Fruit fly (Drosophila melanogaster): ENCODE data around the gene Bdbt.

The Bdbt gene

DNA sequence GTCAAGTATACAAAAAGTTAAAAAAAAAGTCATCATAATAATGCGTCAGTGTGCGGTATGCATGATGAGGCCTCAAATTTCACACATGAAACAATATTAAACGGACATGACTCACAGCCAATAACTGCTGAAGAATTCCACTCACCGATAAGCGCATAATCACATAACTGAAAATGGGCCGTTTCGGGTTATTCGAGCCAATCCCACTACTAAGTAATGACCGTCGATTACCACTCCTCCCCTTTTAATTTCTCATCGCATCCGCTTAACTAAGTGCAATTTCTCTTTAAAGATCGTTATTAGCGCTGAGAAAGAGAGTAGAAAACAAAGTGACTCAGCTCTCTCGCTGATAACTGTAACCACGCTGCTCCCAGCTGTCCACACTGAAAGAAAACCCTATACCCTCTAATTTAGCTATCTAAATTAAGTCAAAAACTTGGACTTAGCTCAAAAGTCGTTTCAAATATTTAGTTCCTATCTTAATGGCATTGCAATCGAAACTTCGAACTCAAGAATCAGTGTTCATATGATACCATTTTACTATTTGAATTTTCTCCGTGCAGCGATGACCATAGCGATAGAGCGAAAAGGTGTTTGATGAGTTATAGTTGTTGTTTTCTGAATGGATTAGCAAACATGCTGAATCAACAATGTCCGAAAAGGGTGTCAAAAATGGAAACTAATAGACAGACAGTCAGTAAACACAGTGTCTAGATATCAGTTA lies 5.8 kb downstream of the Bdbt start:
- TF ChIP-seq Myc (optimal IDR thresholded peaks at IDR 0.05): no peak
- no peak for TF ChIP-seq Sin3A (optimal IDR thresholded peaks at IDR 0.05)
- no peak for TF ChIP-seq insv (optimal IDR thresholded peaks at IDR 0.05)
- no peak for TF ChIP-seq h (optimal IDR thresholded peaks at IDR 0.05)
- no peak for TF ChIP-seq psq (optimal IDR thresholded peaks at IDR 0.05)
- TF ChIP-seq ttk (optimal IDR thresholded peaks at IDR 0.05): no peak

dm6 chr3R:21111964-21112740 lies 6.5 kb downstream of the Bdbt start:
- TF ChIP-seq psq (optimal IDR thresholded peaks at IDR 0.05): no peak
- TF ChIP-seq Sin3A (optimal IDR thresholded peaks at IDR 0.05): no peak
- no peak for TF ChIP-seq insv (optimal IDR thresholded peaks at IDR 0.05)
- TF ChIP-seq h (optimal IDR thresholded peaks at IDR 0.05): no peak

- TF ChIP-seq insv (optimal IDR thresholded peaks at IDR 0.05) (no peak), Myc (optimal IDR thresholded peaks at IDR 0.05) (no peak), ttk (optimal IDR thresholded peaks at IDR 0.05) (no peak), h (optimal IDR thresholded peaks at IDR 0.05) (no peak), psq (optimal IDR thresholded peaks at IDR 0.05) (no peak), Sin3A (optimal IDR thresholded peaks at IDR 0.05) (no peak)
These were observed 7.6 kb downstream of the Bdbt start, which contains the start of gene Rab11 for dm6 chr3R:21111046-21111480. Gene Rab11, plus strand, starts transcription at chr3R:21111408.

DNA sequence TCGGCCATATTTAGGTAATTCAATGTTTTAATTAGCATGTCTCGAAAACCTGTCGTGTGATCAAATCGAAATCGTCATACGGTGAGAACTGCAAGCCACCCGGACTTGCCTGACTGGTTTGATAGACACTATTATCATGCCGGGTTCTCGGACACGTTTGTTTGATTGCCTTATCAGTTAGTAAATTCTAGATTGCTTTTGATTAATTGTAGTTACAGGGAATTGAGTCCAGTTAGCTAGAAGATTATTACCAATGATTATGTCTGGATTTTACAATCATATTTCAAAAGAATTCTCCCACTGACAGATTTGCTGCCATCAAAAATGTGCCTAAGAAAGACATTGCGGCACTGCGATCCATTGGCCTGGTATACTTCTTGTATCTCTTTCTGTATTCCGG lies 8.9 kb downstream of the Bdbt start:
- no peak for TF ChIP-seq insv (optimal IDR thresholded peaks at IDR 0.05)
- no peak for TF ChIP-seq h (optimal IDR thresholded peaks at IDR 0.05)
- TF ChIP-seq Sin3A (optimal IDR thresholded peaks at IDR 0.05): no peak
- no peak for TF ChIP-seq psq (optimal IDR thresholded peaks at IDR 0.05)
- no peak for TF ChIP-seq Myc (optimal IDR thresholded peaks at IDR 0.05)
- TF ChIP-seq ttk (optimal IDR thresholded peaks at IDR 0.05): no peak

dm6 chr3R:21107907-21108591 lies 10.6 kb downstream of the Bdbt start, which contains the start of the genes Sec15 and rtet:
Gene Sec15, minus strand, starts transcription at chr3R:21107972.
Gene rtet, plus strand, starts transcription at chr3R:21108446.
- TF ChIP-seq psq (optimal IDR thresholded peaks at IDR 0.05) (peak; percentile 74), Myc (optimal IDR thresholded peaks at IDR 0.05) (no peak)

dm6 chr3R:21102477-21102876 lies 16.2 kb downstream of the Bdbt start:
- TF ChIP-seq insv (optimal IDR thresholded peaks at IDR 0.05) (no peak), psq (optimal IDR thresholded peaks at IDR 0.05) (no peak), h (optimal IDR thresholded peaks at IDR 0.05) (no peak), ttk (optimal IDR thresholded peaks at IDR 0.05) (no peak), Myc (optimal IDR thresholded peaks at IDR 0.05) (no peak), Sin3A (optimal IDR thresholded peaks at IDR 0.05) (no peak)

DNA sequence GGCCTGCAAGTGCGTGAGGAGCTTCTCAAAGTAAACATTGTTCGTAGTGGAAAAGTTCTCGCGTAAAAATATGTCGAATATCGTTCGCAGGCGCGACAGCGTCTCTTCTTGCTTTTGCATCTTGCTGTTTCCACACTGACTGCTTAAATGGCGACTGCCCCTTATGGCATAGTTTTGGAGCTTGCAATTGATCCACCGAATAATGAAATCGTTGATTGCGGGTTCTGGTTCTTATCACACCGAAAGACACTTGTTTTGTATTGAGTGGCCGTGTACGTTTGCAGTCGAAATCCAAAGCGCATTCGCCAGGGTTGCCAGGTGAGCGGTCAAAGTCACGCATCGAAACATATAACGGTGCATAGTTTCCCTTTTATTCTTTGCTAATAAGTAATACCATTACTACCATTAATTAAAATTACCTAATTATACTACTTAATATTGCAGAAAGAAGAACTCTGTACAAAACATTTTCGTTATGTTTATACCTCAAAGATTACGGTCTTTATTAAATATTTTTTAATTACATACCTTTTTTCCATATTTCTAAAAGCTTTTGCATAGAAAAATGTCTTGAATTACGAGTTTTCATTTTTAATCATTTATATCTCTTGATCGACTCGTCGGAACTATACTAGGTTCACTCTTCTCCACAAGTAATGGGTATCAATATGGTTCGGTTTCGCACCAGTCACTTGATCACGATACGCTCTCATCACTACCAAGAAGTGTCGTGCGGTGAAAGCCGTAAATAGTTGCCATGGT lies 17.0 kb downstream of the Bdbt start, which contains the start of the genes CG7044 and Tbc1d22:
Gene CG7044, minus strand, starts transcription at position 266 of the 762 bp plus-strand sequence.
Gene Tbc1d22, plus strand, starts transcription at position 747 of the 762 bp plus-strand sequence.
- peak; percentile 87 for TF ChIP-seq Sin3A (optimal IDR thresholded peaks at IDR 0.05)
- TF ChIP-seq Myc (optimal IDR thresholded peaks at IDR 0.05): no peak
- no peak for TF ChIP-seq ttk (optimal IDR thresholded peaks at IDR 0.05)

DNA sequence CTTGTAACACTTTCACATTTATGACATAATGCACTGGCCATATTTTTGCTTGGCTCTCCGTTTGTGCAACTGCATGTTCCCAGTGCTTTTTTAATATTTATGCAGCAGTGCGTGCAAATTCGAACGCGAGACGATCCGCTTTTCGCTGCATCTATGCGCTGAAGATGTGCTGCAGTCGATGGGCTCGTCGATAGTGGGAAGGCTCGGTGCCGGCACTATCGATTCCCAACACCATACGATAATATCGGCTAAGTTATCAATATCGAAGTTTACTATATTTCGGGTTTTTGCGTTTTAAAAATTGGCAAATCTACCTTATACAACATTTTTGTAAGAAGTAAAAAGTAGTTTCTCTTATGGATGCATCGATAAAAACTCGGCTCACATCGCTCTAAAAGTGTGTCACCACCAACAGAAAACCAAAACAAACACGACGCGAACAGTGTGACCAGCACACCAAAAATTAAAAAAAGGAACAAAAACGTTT lies 21.0 kb downstream of the Bdbt start, which contains the start of gene RhoGAP93B:
Gene RhoGAP93B, minus strand, starts transcription at position 197 of the 487 bp plus-strand sequence.
- TF ChIP-seq ttk (optimal IDR thresholded peaks at IDR 0.05) (no peak), insv (optimal IDR thresholded peaks at IDR 0.05) (no peak), Sin3A (optimal IDR thresholded peaks at IDR 0.05) (no peak), Myc (optimal IDR thresholded peaks at IDR 0.05) (no peak), psq (optimal IDR thresholded peaks at IDR 0.05) (no peak), h (optimal IDR thresholded peaks at IDR 0.05) (no peak)

- TF ChIP-seq insv (optimal IDR thresholded peaks at IDR 0.05): no peak
- no peak for TF ChIP-seq ttk (optimal IDR thresholded peaks at IDR 0.05)
- no peak for TF ChIP-seq Sin3A (optimal IDR thresholded peaks at IDR 0.05)
- no peak for TF ChIP-seq Myc (optimal IDR thresholded peaks at IDR 0.05)
- TF ChIP-seq psq (optimal IDR thresholded peaks at IDR 0.05): no peak
- TF ChIP-seq h (optimal IDR thresholded peaks at IDR 0.05): no peak
These were observed 21.5 kb downstream of the Bdbt start for dm6 chr3R:21097160-21097559.

dm6 chr3R:21096532-21097143 lies 22.0 kb downstream of the Bdbt start:
- TF ChIP-seq Sin3A (optimal IDR thresholded peaks at IDR 0.05) (no peak), ttk (optimal IDR thresholded peaks at IDR 0.05) (no peak), h (optimal IDR thresholded peaks at IDR 0.05) (no peak), Myc (optimal IDR thresholded peaks at IDR 0.05) (no peak), psq (optimal IDR thresholded peaks at IDR 0.05) (no peak), insv (optimal IDR thresholded peaks at IDR 0.05) (no peak)

DNA sequence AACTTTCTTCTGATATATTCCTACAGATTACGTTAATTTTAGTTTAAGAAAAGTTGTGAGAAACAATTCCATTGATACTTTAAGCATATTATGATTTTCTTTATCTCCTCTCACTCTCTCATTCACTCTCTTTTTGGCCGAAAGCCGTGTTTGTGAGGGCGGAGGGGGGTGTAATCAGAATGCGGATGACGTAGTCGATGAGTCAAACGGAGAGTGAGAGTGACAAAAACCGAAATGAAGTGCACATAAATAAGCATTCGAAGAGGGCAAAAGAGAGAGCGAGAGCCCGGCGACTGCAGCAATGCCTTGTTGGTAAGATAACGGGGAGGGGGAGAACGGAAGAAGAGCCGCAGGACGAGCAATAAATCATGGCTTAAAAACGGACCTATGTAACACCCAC lies 24.4 kb downstream of the Bdbt start:
- TF ChIP-seq h (optimal IDR thresholded peaks at IDR 0.05) (no peak), insv (optimal IDR thresholded peaks at IDR 0.05) (no peak), Myc (optimal IDR thresholded peaks at IDR 0.05) (no peak), Sin3A (optimal IDR thresholded peaks at IDR 0.05) (no peak), psq (optimal IDR thresholded peaks at IDR 0.05) (no peak), ttk (optimal IDR thresholded peaks at IDR 0.05) (no peak)

Data from Kc167 (cell line).